Worm (Caenorhabditis elegans) whole organism, L4/young adult: ENCODE measurements around the gene hlh-30.

Source experiments
- W03F9.2 ChIP-seq: fragments of 150-350 bp; optimal IDR thresholded peaks from 2 replicates; lab custom pipeline; 2014; ENCODE audit warnings: missing biosample characterization, missing genetic modification characterization
- him-1 ChIP-seq: sonication (generic microtip); optimal IDR thresholded peaks from 2 replicates; lab custom pipeline; 2016; ENCODE audit warnings: missing genotype, missing genetic modification reagents, missing genetic modification characterization, missing compliant biosample characterization

DNA sequence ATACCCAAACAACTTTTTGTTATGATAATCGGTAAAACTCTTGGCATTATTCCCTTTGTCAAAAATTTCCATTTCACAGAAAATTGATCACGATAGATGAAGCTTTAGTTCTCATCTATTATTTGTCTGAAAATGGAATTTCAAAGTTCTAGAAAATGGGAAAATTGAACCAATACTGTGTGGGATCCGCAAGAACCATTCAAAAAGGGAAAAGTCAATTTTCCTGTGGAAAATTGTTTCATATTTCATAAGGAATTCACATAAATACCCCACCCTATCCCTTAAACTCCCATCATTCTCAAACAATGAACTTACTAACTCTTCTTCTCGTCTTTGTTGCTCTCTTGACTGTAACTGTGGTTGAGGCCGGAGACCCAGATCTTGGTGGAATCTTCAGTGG lies 46.1 kb upstream of the hlh-30 start, which contains the start of the genes C35B1.9 and C35B1.3:
- TF ChIP-seq him-1 (tag; lab: Kevin White, UChicago) = no peak
- TF ChIP-seq W03F9.2 = no peak
